Worm (Caenorhabditis elegans) whole organism, L2 larva: ENCODE results near the gene F42C5.3.

Experiments
- C34F6.9 ChIP-seq: fragments of 150-350 bp; optimal IDR thresholded peaks from 2 replicates; lab custom pipeline; 2014; ENCODE audit warnings: missing biosample characterization, missing genetic modification characterization
- R02D3.7 ChIP-seq: fragments of 150-350 bp; optimal IDR thresholded peaks from 2 replicates; lab custom pipeline; 2014; ENCODE audit warnings: missing biosample characterization, missing genetic modification characterization
- Y55F3AM.14 ChIP-seq: fragments of 200-800 bp; sonication (Bioruptor generic); optimal IDR thresholded peaks from 2 replicates; lab custom pipeline; 2018; ENCODE audit warnings: mild to moderate bottlenecking, missing genetic modification characterization, missing compliant biosample characterization
- alr-1 ChIP-seq: fragments of 150-350 bp; optimal IDR thresholded peaks from 2 replicates; lab custom pipeline; 2014; ENCODE audit warnings: missing biosample characterization, missing genetic modification characterization
- aly-2 ChIP-seq: fragments of 150-350 bp; optimal IDR thresholded peaks from 2 replicates; lab custom pipeline; 2014; ENCODE audit warnings: missing biosample characterization, missing genetic modification characterization
- ama-1 ChIP-seq: fragments of 150-350 bp; optimal IDR thresholded peaks from 2 replicates; lab custom pipeline; 2018; ENCODE audit warnings: inconsistent platforms
- blmp-1 ChIP-seq: sonication (generic microtip); optimal IDR thresholded peaks from 2 replicates; lab custom pipeline; 2017; ENCODE audit warnings: missing genetic modification characterization, mild to moderate bottlenecking, missing compliant biosample characterization, antibody characterized with exemption, moderate library complexity; ENCODE audit not compliant: insufficient read depth
- ceh-82 ChIP-seq: fragments of 150-350 bp; optimal IDR thresholded peaks from 2 replicates; lab custom pipeline; 2014; ENCODE audit warnings: missing biosample characterization, missing genetic modification characterization
- crh-2 ChIP-seq: sonication (generic microtip); optimal IDR thresholded peaks from 2 replicates; lab custom pipeline; 2017; ENCODE audit warnings: missing biosample characterization, missing genetic modification characterization
- egl-27 ChIP-seq: sonication (generic microtip); optimal IDR thresholded peaks from 3 replicates; lab custom pipeline; 2017; ENCODE audit warnings: missing biosample characterization, missing genetic modification reagents, missing genetic modification characterization
- elt-1 ChIP-seq: fragments of 150-350 bp; optimal IDR thresholded peaks from 2 replicates; lab custom pipeline; 2014; ENCODE audit warnings: missing biosample characterization, missing genetic modification characterization
- fos-1 ChIP-seq: fragments of 150-350 bp; optimal IDR thresholded peaks from 2 replicates; lab custom pipeline; 2014; ENCODE audit warnings: missing biosample characterization, missing genetic modification characterization
- gmeb-1 ChIP-seq: fragments of 150-350 bp; optimal IDR thresholded peaks from 2 replicates; lab custom pipeline; 2014; ENCODE audit warnings: missing biosample characterization, missing genetic modification characterization
- lin-11 ChIP-seq: fragments of 150-350 bp; sonication (generic microtip); optimal IDR thresholded peaks from 2 replicates; lab custom pipeline; 2014; ENCODE audit warnings: missing biosample characterization, missing genetic modification characterization, inconsistent platforms, mixed read lengths
- lin-13 ChIP-seq: fragments of 150-350 bp; optimal IDR thresholded peaks from 2 replicates; lab custom pipeline; 2014; ENCODE audit warnings: missing biosample characterization, missing genetic modification reagents, missing genetic modification characterization
- lin-39 ChIP-seq: fragments of 150-350 bp; optimal IDR thresholded peaks from 2 replicates; lab custom pipeline; 2014; ENCODE audit warnings: missing biosample characterization, missing genetic modification reagents, missing genetic modification characterization
- lsy-2 ChIP-seq, 2 experiments: fragments of 150-350 bp in 1 of 2; sonication (generic microtip) in 1 of 2; optimal IDR thresholded peaks; 2 replicates each; lab custom pipeline; 2014 to 2017; ENCODE audit warnings: missing biosample characterization in 2 of 2, missing genetic modification characterization in 2 of 2
- mdl-1 ChIP-seq, 2 experiments: fragments of 150-350 bp in 1 of 2; sonication (generic microtip) in 1 of 2; optimal IDR thresholded peaks; 2 replicates each; lab custom pipeline; 2017; ENCODE audit warnings: missing biosample characterization in 2 of 2, missing genetic modification characterization in 2 of 2
- nhr-10 ChIP-seq: sonication (generic microtip); optimal IDR thresholded peaks from 2 replicates; lab custom pipeline; 2017; ENCODE audit warnings: missing biosample characterization, missing genetic modification characterization
- nhr-12 ChIP-seq: fragments of 150-350 bp; optimal IDR thresholded peaks from 2 replicates; lab custom pipeline; 2014; ENCODE audit warnings: missing biosample characterization, missing genetic modification characterization
- nhr-129 ChIP-seq: fragments of 150-350 bp; optimal IDR thresholded peaks from 2 replicates; lab custom pipeline; 2014; ENCODE audit warnings: missing biosample characterization, missing genetic modification characterization
- nhr-21 ChIP-seq: fragments of 150-350 bp; optimal IDR thresholded peaks from 2 replicates; lab custom pipeline; 2014; ENCODE audit warnings: missing biosample characterization, missing genetic modification characterization
- nhr-23 ChIP-seq: fragments of 150-350 bp; optimal IDR thresholded peaks from 2 replicates; lab custom pipeline; 2014; ENCODE audit warnings: missing biosample characterization, missing genetic modification reagents, missing genetic modification characterization
- nhr-237 ChIP-seq: fragments of 150-350 bp; optimal IDR thresholded peaks from 2 replicates; lab custom pipeline; 2014; ENCODE audit warnings: missing biosample characterization, missing genetic modification characterization
- nhr-25 ChIP-seq: fragments of 150-350 bp; sonication (generic microtip); optimal IDR thresholded peaks from 3 replicates; lab custom pipeline; 2014; ENCODE audit warnings: missing biosample characterization, missing genetic modification characterization
- nhr-6 ChIP-seq: fragments of 150-350 bp; optimal IDR thresholded peaks from 2 replicates; lab custom pipeline; 2014; ENCODE audit warnings: missing biosample characterization, missing genetic modification characterization
- nhr-77 ChIP-seq: fragments of 150-350 bp; optimal IDR thresholded peaks from 2 replicates; lab custom pipeline; 2014; ENCODE audit warnings: missing biosample characterization, missing genetic modification characterization
- sem-4 ChIP-seq: fragments of 150-350 bp; optimal IDR thresholded peaks from 2 replicates; lab custom pipeline; 2014; ENCODE audit warnings: missing biosample characterization, missing genetic modification reagents, missing genetic modification characterization
- skn-1 ChIP-seq: sonication (generic microtip); optimal IDR thresholded peaks from 2 replicates; lab custom pipeline; 2017; ENCODE audit warnings: missing biosample characterization, missing genetic modification characterization
- sma-3 ChIP-seq: sonication (generic microtip); optimal IDR thresholded peaks from 2 replicates; lab custom pipeline; 2016; ENCODE audit warnings: missing genetic modification reagents, missing genetic modification characterization, missing compliant biosample characterization
- sma-9 ChIP-seq, 2 experiments: fragments of 150-350 bp in 1 of 2; sonication (generic microtip) in 1 of 2; optimal IDR thresholded peaks; 2 replicates each; lab custom pipeline; 2014 to 2016; ENCODE audit warnings: missing genetic modification characterization in 2 of 2, mild to moderate bottlenecking in 1 of 2, missing biosample characterization in 1 of 2, missing compliant biosample characterization in 1 of 2, missing genetic modification reagents in 1 of 2, moderate library complexity in 1 of 2
- snpc-4 ChIP-seq: fragments of 150-350 bp; optimal IDR thresholded peaks from 2 replicates; lab custom pipeline; 2014; ENCODE audit warnings: missing biosample characterization, missing genetic modification characterization
- unc-55 ChIP-seq: fragments of 150-350 bp; sonication (generic microtip); optimal IDR thresholded peaks from 3 replicates; lab custom pipeline; 2014; ENCODE audit warnings: missing biosample characterization, missing genetic modification reagents, missing genetic modification characterization
- unc-62 ChIP-seq: fragments of 150-350 bp; optimal IDR thresholded peaks from 2 replicates; lab custom pipeline; 2014; ENCODE audit warnings: missing biosample characterization, missing genetic modification reagents, missing genetic modification characterization
- zag-1 ChIP-seq: fragments of 150-350 bp; optimal IDR thresholded peaks from 2 replicates; lab custom pipeline; 2014; ENCODE audit warnings: missing biosample characterization, missing genetic modification characterization
- ztf-11 ChIP-seq: sonication (generic microtip); optimal IDR thresholded peaks from 2 replicates; lab custom pipeline; 2017; ENCODE audit warnings: missing biosample characterization, missing genetic modification characterization
- ztf-4 ChIP-seq: fragments of 150-350 bp; optimal IDR thresholded peaks from 2 replicates; lab custom pipeline; 2014; ENCODE audit warnings: missing biosample characterization, missing genetic modification characterization

Gene F42C5.3

DNA sequence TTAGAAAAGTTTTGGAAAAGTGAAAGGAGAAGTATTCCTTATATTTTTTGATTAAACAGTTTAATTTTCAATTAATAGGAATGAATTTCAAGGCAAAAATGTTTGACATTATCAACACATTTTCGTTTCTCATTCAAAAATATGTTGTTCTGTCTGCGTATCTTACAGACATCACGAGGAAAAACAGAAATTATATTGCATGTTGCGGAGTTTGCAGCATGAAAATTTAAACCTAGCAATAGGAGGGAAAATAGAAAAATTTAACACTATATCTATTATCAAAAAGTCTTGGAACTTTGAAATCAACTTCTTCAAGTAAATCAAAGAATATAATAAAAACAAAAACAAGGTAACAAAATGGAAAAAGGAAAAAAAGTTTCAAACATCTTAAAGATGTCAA is 3.7 kb upstream of the F42C5.3 start (continued):
- TF ChIP-seq nhr-23 (tag; lab: Kevin White, UChicago): no peak
- TF ChIP-seq ztf-4: no peak
- TF ChIP-seq egl-27 (tag; lab: Kevin White, UChicago): no peak
- TF ChIP-seq snpc-4: no peak
- no peak for TF ChIP-seq sem-4 (tag; lab: Kevin White, UChicago)
- TF ChIP-seq elt-1: no peak
- TF ChIP-seq nhr-25 (tag; lab: Kevin White, UChicago): no peak
- peak; percentile 10 for TF ChIP-seq crh-2 (tag; lab: Kevin White, UChicago)
- TF ChIP-seq mdl-1 (tag; optimal IDR thresholded peaks at IDR 0.05; lab: Kevin White, UChicago): no peak
- TF ChIP-seq gmeb-1: peak; percentile 8
- no peak for TF ChIP-seq lsy-2 (tag; optimal IDR thresholded peaks at IDR 0.05; lab: Kevin White, UChicago)
- no peak for TF ChIP-seq lin-11 (tag; lab: Kevin White, UChicago)
- no peak for TF ChIP-seq R02D3.7 (tag; lab: Kevin White, UChicago)
- TF ChIP-seq lin-39 (tag; lab: Kevin White, UChicago): no peak
- TF ChIP-seq Y55F3AM.14 (GFP tag; lab: Kevin White, UChicago): no peak
- TF ChIP-seq nhr-12: no peak
- TF ChIP-seq fos-1: peak; percentile 19
- no peak for TF ChIP-seq skn-1 (tag; lab: Kevin White, UChicago)
- TF ChIP-seq lin-13 (GFP tag; lab: Kevin White, UChicago): no peak
- no peak for TF ChIP-seq sma-3
- no peak for TF ChIP-seq ama-1 (lab: Kevin White, UChicago)
- no peak for TF ChIP-seq aly-2 (tag; lab: Kevin White, UChicago)
- TF ChIP-seq alr-1: no peak
- no peak for TF ChIP-seq zag-1
- no peak for TF ChIP-seq sma-9 (GFP tag; optimal IDR thresholded peaks at IDR 0.05; lab: Kevin White, UChicago)
- no peak for TF ChIP-seq sma-9 (tag; optimal IDR thresholded peaks at IDR 0.05; lab: Kevin White, UChicago)
- TF ChIP-seq, all 48 proteins: peak for 6

DNA sequence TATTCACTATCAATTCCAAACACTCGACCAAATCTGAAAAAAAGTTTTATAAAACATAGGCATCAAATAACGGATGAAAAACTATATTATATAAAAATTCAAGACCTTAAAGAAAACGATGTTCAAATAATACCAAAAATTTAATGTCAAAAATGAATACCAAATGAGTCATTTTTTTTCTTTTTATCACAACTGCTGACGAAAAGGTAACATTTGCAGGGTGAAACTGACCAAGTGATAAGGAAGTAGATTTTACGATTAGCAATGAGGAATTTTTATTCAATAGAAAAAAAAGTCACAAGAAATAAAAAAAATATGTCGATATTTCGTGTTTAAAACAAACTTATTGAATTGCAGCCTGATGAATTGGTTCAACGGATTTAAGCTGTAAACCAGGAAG is 1.5 kb downstream of the F42C5.3 start, which contains the start of gene C06E4.8:
C06E4.8 (minus strand) TSS at position 37 of the 400 bp plus-strand sequence.
- TF ChIP-seq egl-27 (tag; lab: Kevin White, UChicago): no peak
- peak; percentile 66 for TF ChIP-seq fos-1
- TF ChIP-seq R02D3.7 (tag; lab: Kevin White, UChicago): no peak
- no peak for TF ChIP-seq ama-1 (lab: Kevin White, UChicago)

DNA sequence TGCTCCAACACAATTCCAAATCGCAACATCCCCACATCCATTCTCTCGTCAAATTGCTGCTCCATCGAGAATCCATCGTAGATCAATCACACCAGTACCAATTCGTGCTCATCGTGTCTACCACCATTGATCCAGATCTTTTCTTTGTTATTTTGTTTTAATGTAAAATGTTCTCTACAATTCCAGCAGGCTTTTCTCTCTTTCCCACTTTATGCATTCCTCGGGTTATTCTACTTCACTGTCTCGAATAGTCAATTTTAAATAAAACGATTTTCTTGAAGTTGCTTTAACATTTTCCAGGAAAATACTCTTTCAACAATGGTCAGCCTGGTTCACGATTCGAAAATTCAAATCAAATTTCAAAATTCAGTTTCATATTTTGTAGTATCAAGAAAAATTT is 4.4 kb downstream of the F42C5.3 start, which contains the start of gene C06E4.1:
C06E4.1 (plus strand) TSS at position 301 of the 400 bp plus-strand sequence.
- no peak for TF ChIP-seq unc-62 (GFP tag; lab: Kevin White, UChicago)
- TF ChIP-seq ztf-4: no peak
- TF ChIP-seq lsy-2 (tag; optimal IDR thresholded peaks at IDR 0.05; lab: Kevin White, UChicago): no peak
- no peak for TF ChIP-seq ceh-82 (tag; lab: Kevin White, UChicago)
- no peak for TF ChIP-seq sma-3
- TF ChIP-seq unc-55 (GFP tag; lab: Kevin White, UChicago): no peak
- TF ChIP-seq nhr-10 (tag; lab: Kevin White, UChicago): no peak
- TF ChIP-seq mdl-1 (tag; optimal IDR thresholded peaks at IDR 0.05; lab: Kevin White, UChicago): no peak
- no peak for TF ChIP-seq nhr-77
- no peak for TF ChIP-seq sem-4 (tag; lab: Kevin White, UChicago)
- no peak for TF ChIP-seq ama-1 (lab: Kevin White, UChicago)
- TF ChIP-seq nhr-21 (tag; lab: Kevin White, UChicago): no peak
- TF ChIP-seq, all 48 proteins: peak for 0

ce11 chrIV:7276661-7277060 is 10.7 kb downstream of the F42C5.3 start, which contains the start of gene C06E4.2:
Gene C06E4.2 (plus strand): TSS chrIV:7276961.
- TF ChIP-seq ztf-4 (no peak), Y55F3AM.14 (GFP tag; lab: Kevin White, UChicago) (no peak), elt-1 (no peak), blmp-1 (tag; lab: Kevin White, UChicago) (no peak), ceh-82 (tag; lab: Kevin White, UChicago) (no peak), nhr-6 (tag; lab: Kevin White, UChicago) (no peak), nhr-23 (tag; lab: Kevin White, UChicago) (no peak), sma-9 (GFP tag; optimal IDR thresholded peaks at IDR 0.05; lab: Kevin White, UChicago) (no peak), sma-9 (tag; optimal IDR thresholded peaks at IDR 0.05; lab: Kevin White, UChicago) (no peak), ztf-11 (tag; lab: Kevin White, UChicago) (no peak), alr-1 (no peak), skn-1 (tag; lab: Kevin White, UChicago) (no peak), C34F6.9 (no peak), nhr-129 (tag; lab: Kevin White, UChicago) (no peak), nhr-237 (tag; lab: Kevin White, UChicago) (no peak), snpc-4 (no peak), lin-39 (tag; lab: Kevin White, UChicago) (no peak)
